Fruit fly (Drosophila melanogaster) whole organism, embryonic: Measurements from ENCODE around the gene RabGGTa.

Experiments
- Aef1 ChIP-seq: fragments of 200-800 bp; sonication (Bioruptor generic); IDR thresholded peaks from 3 replicates; pipeline ENCODE4 v1.3.6; 2022; ENCODE audit warnings: missing biosample characterization, missing genetic modification characterization
- Atf3 ChIP-seq: fragments of 200-800 bp; sonication (Bioruptor generic); optimal IDR thresholded peaks from 3 replicates; lab custom pipeline; 2016; ENCODE audit warnings: missing biosample characterization, missing genetic modification characterization
- CG10321 ChIP-seq: fragments of 200-800 bp; sonication (Bioruptor generic); IDR thresholded peaks from 2 replicates; pipeline ENCODE4 v1.3.6; 2022; ENCODE audit warnings: missing biosample characterization, missing genetic modification characterization
- CG11085 ChIP-seq: fragments of 200-800 bp; sonication (Bioruptor generic); IDR thresholded peaks from 2 replicates; pipeline ENCODE4 v1.3.6; 2022; ENCODE audit warnings: missing biosample characterization, missing genetic modification characterization
- CG11093 ChIP-seq: fragments of 200-800 bp; sonication (Bioruptor generic); IDR thresholded peaks from 3 replicates; pipeline ENCODE4 v1.3.6; 2022; ENCODE audit warnings: missing biosample characterization, missing genetic modification characterization
- CG11696 ChIP-seq: fragments of 200-800 bp; sonication (Bioruptor generic); IDR thresholded peaks from 2 replicates; pipeline ENCODE4 v1.3.6; 2022; ENCODE audit warnings: missing biosample characterization, missing genetic modification characterization
- CG12236 ChIP-seq: fragments of 200-800 bp; sonication (Bioruptor generic); optimal IDR thresholded peaks from 2 replicates; lab custom pipeline; 2016; ENCODE audit warnings: missing biosample characterization, missing genetic modification characterization
- CG1233 ChIP-seq: fragments of 200-800 bp; sonication (Bioruptor generic); optimal IDR thresholded peaks from 4 replicates; lab custom pipeline; 2018; ENCODE audit warnings: missing biosample characterization, mild to moderate bottlenecking, missing genetic modification characterization
- CG12769 ChIP-seq: fragments of 200-800 bp; sonication (Bioruptor generic); optimal IDR thresholded peaks from 2 replicates; lab custom pipeline; 2019; ENCODE audit warnings: missing biosample characterization, mild to moderate bottlenecking, missing genetic modification characterization, moderate library complexity
- CG13424 ChIP-seq: fragments of 200-800 bp; sonication (Bioruptor generic); optimal IDR thresholded peaks from 2 replicates; lab custom pipeline; 2019; ENCODE audit warnings: missing biosample characterization, mild to moderate bottlenecking, missing genetic modification characterization, moderate library complexity
- CG14860 ChIP-seq: fragments of 200-800 bp; sonication (Bioruptor generic); IDR thresholded peaks from 3 replicates; pipeline ENCODE4 v1.3.6; 2022; ENCODE audit warnings: missing biosample characterization, missing genetic modification characterization; ENCODE audit not compliant: partially characterized antibody
- CG15514 ChIP-seq: fragments of 200-800 bp; sonication (Bioruptor generic); optimal IDR thresholded peaks from 3 replicates; lab custom pipeline; 2017; ENCODE audit warnings: missing biosample characterization, missing genetic modification characterization, mild to moderate bottlenecking, moderate library complexity, missing genetic modification reagents
- CG1602 ChIP-seq: fragments of 200-800 bp; sonication (Bioruptor generic); optimal IDR thresholded peaks from 3 replicates; lab custom pipeline; 2016; ENCODE audit warnings: missing biosample characterization, missing genetic modification characterization
- CG17361 ChIP-seq: fragments of 200-800 bp; sonication (Bioruptor generic); IDR thresholded peaks from 3 replicates; pipeline ENCODE4 v1.3.6; 2022; ENCODE audit warnings: missing biosample characterization, missing genetic modification characterization
- CG17829 ChIP-seq: fragments of 200-800 bp; optimal IDR thresholded peaks from 2 replicates; lab custom pipeline; 2019; ENCODE audit warnings: missing biosample characterization, mild to moderate bottlenecking, missing genetic modification characterization, moderate library complexity
- CG2116 ChIP-seq: fragments of 200-800 bp; sonication (Bioruptor generic); optimal IDR thresholded peaks from 3 replicates; lab custom pipeline; 2018; ENCODE audit warnings: missing biosample characterization, mild to moderate bottlenecking, missing genetic modification characterization
- CG31365 ChIP-seq: fragments of 200-800 bp; sonication (Bioruptor generic); optimal IDR thresholded peaks from 2 replicates; lab custom pipeline; 2018; ENCODE audit warnings: missing biosample characterization, mild to moderate bottlenecking, missing genetic modification characterization
- CG3995 ChIP-seq: fragments of 200-800 bp; sonication (Bioruptor generic); optimal IDR thresholded peaks from 3 replicates; lab custom pipeline; 2016; ENCODE audit warnings: missing biosample characterization, missing genetic modification characterization
- CG4328 ChIP-seq: fragments of 200-800 bp; sonication (Bioruptor generic); optimal IDR thresholded peaks from 3 replicates; lab custom pipeline; 2017; ENCODE audit warnings: missing biosample characterization, missing genetic modification reagents, missing genetic modification characterization
- CG6654 ChIP-seq: fragments of 200-800 bp; sonication (Bioruptor generic); optimal IDR thresholded peaks from 2 replicates; lab custom pipeline; 2017; ENCODE audit warnings: missing biosample characterization, mild to moderate bottlenecking, missing genetic modification characterization
- CG6813 ChIP-seq: fragments of 200-800 bp; sonication (Bioruptor generic); optimal IDR thresholded peaks from 2 replicates; lab custom pipeline; 2017; ENCODE audit warnings: missing biosample characterization, missing genetic modification characterization, mild to moderate bottlenecking, moderate library complexity, missing genetic modification reagents
- CG7786 ChIP-seq: fragments of 200-800 bp; sonication (Bioruptor generic); optimal IDR thresholded peaks from 2 replicates; lab custom pipeline; 2016; ENCODE audit warnings: missing biosample characterization, missing genetic modification characterization
- Dll ChIP-seq: fragments of 200-800 bp; sonication (Bioruptor generic); IDR thresholded peaks from 4 replicates; pipeline ENCODE4 v1.3.6; 2022; ENCODE audit warnings: missing biosample characterization, missing genetic modification characterization; ENCODE audit not compliant: partially characterized antibody
- Doc2 ChIP-seq: fragments of 200-800 bp; sonication (Bioruptor generic); IDR thresholded peaks from 2 replicates; pipeline ENCODE4 v1.3.6; 2022; ENCODE audit warnings: missing biosample characterization, missing genetic modification characterization
- Hey ChIP-seq: fragments of 200-800 bp; sonication (Bioruptor generic); optimal IDR thresholded peaks from 3 replicates; lab custom pipeline; 2018; ENCODE audit warnings: missing biosample characterization, mild to moderate bottlenecking, missing genetic modification characterization
- NC2β ChIP-seq: fragments of 200-800 bp; sonication (Bioruptor generic); optimal IDR thresholded peaks from 2 replicates; lab custom pipeline; 2016; ENCODE audit warnings: missing biosample characterization, missing genetic modification characterization
- Nf-YC ChIP-seq: fragments of 200-800 bp; optimal IDR thresholded peaks from 3 replicates; lab custom pipeline; 2019; ENCODE audit warnings: missing biosample characterization, mild to moderate bottlenecking, missing genetic modification characterization, moderate library complexity
- Oaz ChIP-seq: fragments of 200-800 bp; sonication (Bioruptor generic); IDR thresholded peaks from 2 replicates; pipeline ENCODE4 v1.3.6; 2022; ENCODE audit warnings: missing biosample characterization, missing genetic modification characterization
- Six4 ChIP-seq: fragments of 200-800 bp; sonication (Bioruptor generic); optimal IDR thresholded peaks from 2 replicates; lab custom pipeline; 2016; ENCODE audit warnings: missing biosample characterization, missing genetic modification characterization
- Usf ChIP-seq: fragments of 200-800 bp; sonication (Bioruptor generic); optimal IDR thresholded peaks from 2 replicates; lab custom pipeline; 2017; ENCODE audit warnings: missing genotype, missing biosample characterization, missing genetic modification characterization
- Vsx1 ChIP-seq: fragments of 200-800 bp; sonication (Bioruptor generic); optimal IDR thresholded peaks from 2 replicates; lab custom pipeline; 2017; ENCODE audit warnings: missing biosample characterization, mild to moderate bottlenecking, missing genetic modification characterization, missing genetic modification reagents
- Xrp1 ChIP-seq: fragments of 200-800 bp; sonication (Bioruptor generic); IDR thresholded peaks from 2 replicates; pipeline ENCODE4 v1.3.6; 2022; ENCODE audit warnings: missing biosample characterization, missing genetic modification characterization
- al ChIP-seq: fragments of 200-800 bp; sonication (Bioruptor generic); IDR thresholded peaks from 2 replicates; pipeline ENCODE4 v1.3.6; 2022; ENCODE audit warnings: missing biosample characterization, missing genetic modification characterization
- cad ChIP-seq: fragments of >200 bp; optimal IDR thresholded peaks from 2 replicates; lab custom pipeline; 2017; ENCODE audit warnings: missing biosample characterization, missing genetic modification characterization
- cwo ChIP-seq: fragments of 200-800 bp; sonication (Bioruptor generic); optimal IDR thresholded peaks from 3 replicates; lab custom pipeline; 2017; ENCODE audit warnings: missing biosample characterization, missing genetic modification characterization, mild to moderate bottlenecking, moderate library complexity, missing genetic modification reagents
- dpn ChIP-seq, 2 experiments: fragments of 200-800 bp; sonication (Bioruptor generic); optimal IDR thresholded peaks; 3 replicates each; lab custom pipeline; 2016; ENCODE audit warnings: missing biosample characterization in 2 of 2, missing genetic modification characterization in 2 of 2
- fru ChIP-seq: fragments of >200 bp; optimal IDR thresholded peaks from 2 replicates; lab custom pipeline; 2017
- gem ChIP-seq: fragments of 200-800 bp; sonication (Bioruptor generic); optimal IDR thresholded peaks from 2 replicates; lab custom pipeline; 2019; ENCODE audit warnings: missing biosample characterization, mild to moderate bottlenecking, missing genetic modification characterization, moderate library complexity
- inv ChIP-seq: fragments of 200-800 bp; sonication (Bioruptor generic); IDR thresholded peaks from 2 replicates; pipeline ENCODE4 v1.3.6; 2022; ENCODE audit warnings: missing biosample characterization, missing genetic modification characterization; ENCODE audit not compliant: partially characterized antibody
- oc ChIP-seq: fragments of 200-800 bp; sonication (Bioruptor generic); optimal IDR thresholded peaks from 2 replicates; lab custom pipeline; 2018; ENCODE audit warnings: missing biosample characterization, mild to moderate bottlenecking, missing genetic modification characterization, moderate library complexity
- pb ChIP-seq: fragments of 200-800 bp; sonication (Bioruptor generic); optimal IDR thresholded peaks from 3 replicates; lab custom pipeline; 2016; ENCODE audit warnings: missing biosample characterization, missing genetic modification characterization
- peb ChIP-seq: fragments of 200-800 bp; sonication (Bioruptor generic); IDR thresholded peaks from 2 replicates; pipeline ENCODE4 v1.3.6; 2022; ENCODE audit warnings: missing biosample characterization, missing genetic modification characterization
- repo ChIP-seq: fragments of 200-800 bp; sonication (Bioruptor generic); optimal IDR thresholded peaks from 2 replicates; lab custom pipeline; 2016; ENCODE audit warnings: missing biosample characterization, missing genetic modification characterization
- schlank ChIP-seq: fragments of 200-800 bp; sonication (Bioruptor generic); optimal IDR thresholded peaks from 2 replicates; lab custom pipeline; 2018; ENCODE audit warnings: missing biosample characterization, mild to moderate bottlenecking, missing genetic modification characterization
- sens ChIP-seq: fragments of 200-800 bp; sonication (Bioruptor generic); peaks from one replicate; lab custom pipeline; 2016; ENCODE audit warnings: missing biosample characterization, missing genetic modification characterization
- shn ChIP-seq: fragments of 200-800 bp; sonication (Bioruptor generic); optimal IDR thresholded peaks from 3 replicates; lab custom pipeline; 2016; ENCODE audit warnings: missing biosample characterization, missing genetic modification characterization
- sisA ChIP-seq: fragments of 200-800 bp; sonication (Bioruptor generic); IDR thresholded peaks from 2 replicates; pipeline ENCODE4 v1.3.6; 2022; ENCODE audit warnings: missing biosample characterization, missing genetic modification characterization
- tio ChIP-seq: fragments of 200-800 bp; sonication (Bioruptor generic); optimal IDR thresholded peaks from 2 replicates; lab custom pipeline; 2017; ENCODE audit warnings: missing biosample characterization, missing genetic modification characterization, inconsistent platforms
- trh ChIP-seq: fragments of 200-800 bp; sonication (Bioruptor generic); optimal IDR thresholded peaks from 2 replicates; lab custom pipeline; 2016; ENCODE audit warnings: missing biosample characterization, missing genetic modification characterization
- usp ChIP-seq: fragments of >200 bp; optimal IDR thresholded peaks from 2 replicates; lab custom pipeline; 2017; ENCODE audit warnings: missing biosample characterization, missing genetic modification characterization
- wek ChIP-seq: fragments of 200-800 bp; sonication (Bioruptor generic); optimal IDR thresholded peaks from 3 replicates; lab custom pipeline; 2018; ENCODE audit warnings: missing biosample characterization, mild to moderate bottlenecking, missing genetic modification characterization, moderate library complexity
- wor ChIP-seq: fragments of 200-800 bp; sonication (Bioruptor generic); IDR thresholded peaks from 2 replicates; pipeline ENCODE4 v1.3.6; 2022; ENCODE audit warnings: missing biosample characterization, missing genetic modification characterization

The RabGGTa gene

dm6 chr3R:5127790-5128243 lies at the start of gene RabGGTa (continued):
- 0 out of 2 replicates have a peak, but pooled peaks have one; percentile 8 for TF ChIP-seq CG10321
- no peak for TF ChIP-seq CG11696 (GFP tag; lab: Robert Waterston, UW)
- TF ChIP-seq CG13424 (tag; lab: Kevin White, UChicago) = peak; percentile 59
- TF ChIP-seq peb (GFP tag; lab: Robert Waterston, UW) = no peak
- peak; percentile 5 for TF ChIP-seq trh (GFP tag; lab: Kevin White, UChicago)
- TF ChIP-seq cwo = peak; percentile 12
- no peak for TF ChIP-seq usp
- no peak for TF ChIP-seq fru (lab: Kevin White, UChicago)
- TF ChIP-seq repo (GFP tag; lab: Kevin White, UChicago) = no peak
- peak; percentile 72 for TF ChIP-seq CG17829 (tag; lab: Kevin White, UChicago)
- peak; percentile 42; the same call in 1 of the 2 replicates for TF ChIP-seq al (GFP tag; lab: Robert Waterston, UW)
- TF ChIP-seq NC2β = peak; percentile 12
- TF ChIP-seq Nf-YC = no peak
- TF ChIP-seq Usf = peak; percentile 26
- TF ChIP-seq CG6813 (GFP tag; lab: Kevin White, UChicago) = peak; percentile 41
- TF ChIP-seq Doc2 = no peak
- TF ChIP-seq Oaz (GFP tag; lab: Robert Waterston, UW) = peak; percentile 44
- peak; percentile 84 for TF ChIP-seq gem
- no peak for TF ChIP-seq CG4328 (GFP tag; lab: Kevin White, UChicago)
- peak; percentile 79 for TF ChIP-seq Xrp1 (GFP tag; lab: Robert Waterston, UW)
- peak; percentile 41 to 53 for TF ChIP-seq dpn (GFP tag; optimal IDR thresholded peaks at IDR 0.05; lab: Kevin White, UChicago)
- TF ChIP-seq pb (GFP tag; lab: Kevin White, UChicago) = no peak
- TF ChIP-seq CG11085 (GFP tag; lab: Robert Waterston, UW) = peak; percentile 61
- no peak for TF ChIP-seq Vsx1 (GFP tag; lab: Kevin White, UChicago)
- peak; percentile 75 for TF ChIP-seq CG12769 (tag; lab: Kevin White, UChicago)
- TF ChIP-seq Atf3 = peak; percentile 58
- TF ChIP-seq wek = peak; percentile 38
- peak; percentile 56 for TF ChIP-seq CG7786
- TF ChIP-seq CG1233 (GFP tag; lab: Kevin White, UChicago) = peak; percentile 51
- no peak for TF ChIP-seq CG12236 (GFP tag; lab: Kevin White, UChicago)
- no peak for TF ChIP-seq sisA (GFP tag; lab: Robert Waterston, UW)
- no peak for TF ChIP-seq cad
- no peak for TF ChIP-seq CG14860 (GFP tag; lab: Robert Waterston, UW)
- TF ChIP-seq schlank (tag; lab: Kevin White, UChicago) = no peak
- peak; percentile 52 for TF ChIP-seq wor
- peak; percentile 40 for TF ChIP-seq CG15514
- TF ChIP-seq Dll (GFP tag; lab: Robert Waterston, UW) = no peak
- no peak for TF ChIP-seq CG31365 (tag; lab: Kevin White, UChicago)
- peak; percentile 50 for TF ChIP-seq CG1602 (GFP tag; lab: Kevin White, UChicago)
- peak; percentile 96 for TF ChIP-seq sens (GFP tag; lab: Kevin White, UChicago)
- TF ChIP-seq inv (GFP tag; lab: Robert Waterston, UW) = no peak
- peak; percentile 67 for TF ChIP-seq Aef1 (GFP tag; lab: Robert Waterston, UW)
- TF ChIP-seq Hey = no peak
- peak; percentile 78 for TF ChIP-seq CG17361 (GFP tag; lab: Robert Waterston, UW)
- no peak for TF ChIP-seq CG11093 (GFP tag; lab: Robert Waterston, UW)
- no peak for TF ChIP-seq oc
- TF ChIP-seq shn = peak; percentile 62
- TF ChIP-seq CG2116 (GFP tag; lab: Kevin White, UChicago) = no peak
- no peak for TF ChIP-seq CG3995 (GFP tag; lab: Kevin White, UChicago)
- peak; percentile 28 for TF ChIP-seq Six4 (GFP tag; lab: Kevin White, UChicago)
- no peak for TF ChIP-seq CG6654 (GFP tag; lab: Kevin White, UChicago)
- peak; percentile 55 for TF ChIP-seq tio (GFP tag; lab: Kevin White, UChicago)
